Worm (Caenorhabditis elegans) whole organism, late embryonic: ENCODE data around the gene his-32.

Experiments
- ama-1 ChIP-seq: fragments of 150-350 bp; optimal IDR thresholded peaks from 2 replicates; lab custom pipeline; 2014
- pros-1 ChIP-seq: fragments of 150-350 bp; optimal IDR thresholded peaks from 2 replicates; lab custom pipeline; 2014; ENCODE audit warnings: missing biosample characterization, missing genetic modification reagents, missing genetic modification characterization
- sox-2 ChIP-seq: fragments of 200-800 bp; sonication (Bioruptor generic); IDR thresholded peaks from 2 replicates; pipeline ENCODE4 v1.3.6; 2022; ENCODE audit warnings: missing genetic modification reagents, missing genetic modification characterization, missing compliant biosample characterization

DNA sequence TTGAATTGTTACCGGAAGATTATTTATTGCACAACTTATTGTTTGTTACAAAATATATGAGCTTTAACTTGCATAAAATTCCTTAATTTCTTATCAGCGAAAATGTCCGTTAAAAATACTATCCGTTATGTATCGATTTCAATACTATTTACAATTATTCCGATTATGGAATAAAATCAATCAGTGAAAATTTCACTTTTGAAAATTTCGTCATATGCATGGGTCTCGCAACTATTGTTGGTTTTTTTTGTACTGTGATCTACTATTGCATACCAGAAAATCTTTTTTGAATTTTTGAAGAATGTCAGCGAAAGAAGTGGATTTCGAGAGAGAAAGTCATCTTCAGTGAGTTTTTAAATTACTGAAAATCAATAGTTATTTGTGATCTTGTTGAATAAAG, 36.9 kb upstream of the his-32 start, which contains the start of gene nprl-3:
- no peak for TF ChIP-seq sox-2 (GFP tag; lab: Robert Waterston, UW)
- TF ChIP-seq pros-1 (tag; lab: Kevin White, UChicago): no peak
- no peak for TF ChIP-seq ama-1
